Worm (Caenorhabditis elegans) whole organism, late embryonic: ENCODE data around the gene srh-257.

ENCODE experiments used
- C38D4.7 ChIP-seq: fragments of 200-800 bp; sonication (Bioruptor generic); optimal IDR thresholded peaks from 2 replicates; lab custom pipeline; 2018; ENCODE audit warnings: mild to moderate bottlenecking, missing genetic modification characterization, moderate library complexity, missing compliant biosample characterization
- T23F11.4 ChIP-seq: fragments of 200-800 bp; sonication (Bioruptor generic); optimal IDR thresholded peaks from 2 replicates; lab custom pipeline; 2018; ENCODE audit warnings: mild to moderate bottlenecking, missing genetic modification characterization, missing compliant biosample characterization
- Y22D7AL.16 ChIP-seq: sonication (generic microtip); optimal IDR thresholded peaks from 2 replicates; lab custom pipeline; 2016; ENCODE audit warnings: missing genetic modification characterization, missing compliant biosample characterization
- ceh-14 ChIP-seq: sonication (generic microtip); optimal IDR thresholded peaks from 2 replicates; lab custom pipeline; 2016; ENCODE audit warnings: missing genotype, missing genetic modification characterization, missing compliant biosample characterization
- ceh-18 ChIP-seq: sonication (generic microtip); optimal IDR thresholded peaks from 2 replicates; lab custom pipeline; 2016; ENCODE audit warnings: missing genetic modification characterization, missing compliant biosample characterization
- ceh-22 ChIP-seq: sonication (generic microtip); optimal IDR thresholded peaks from 2 replicates; lab custom pipeline; 2017; ENCODE audit warnings: missing biosample characterization, missing genetic modification characterization
- ceh-30 ChIP-seq: fragments of 150-350 bp; optimal IDR thresholded peaks from 2 replicates; lab custom pipeline; 2014; ENCODE audit warnings: missing biosample characterization, missing genetic modification characterization
- ceh-34 ChIP-seq: sonication (generic microtip); optimal IDR thresholded peaks from 2 replicates; lab custom pipeline; 2016; ENCODE audit warnings: mild to moderate bottlenecking, missing genetic modification characterization, missing compliant biosample characterization
- ceh-9 ChIP-seq: sonication (generic microtip); optimal IDR thresholded peaks from 2 replicates; lab custom pipeline; 2016; ENCODE audit warnings: mild to moderate bottlenecking, missing genetic modification characterization, inconsistent platforms, missing compliant biosample characterization
- ets-4 ChIP-seq: sonication (generic microtip); optimal IDR thresholded peaks from 2 replicates; lab custom pipeline; 2016; ENCODE audit warnings: missing genetic modification characterization, missing compliant biosample characterization
- eyg-1 ChIP-seq: sonication (generic microtip); optimal IDR thresholded peaks from 2 replicates; lab custom pipeline; 2016; ENCODE audit warnings: missing genotype, missing genetic modification characterization, missing compliant biosample characterization
- fkh-10 ChIP-seq: fragments of 150-350 bp; optimal IDR thresholded peaks from 2 replicates; lab custom pipeline; 2014; ENCODE audit warnings: missing biosample characterization, missing genetic modification reagents, missing genetic modification characterization
- hlh-30 ChIP-seq: sonication (generic microtip); optimal IDR thresholded peaks from 2 replicates; lab custom pipeline; 2017; ENCODE audit warnings: antibody characterized with exemption, missing genetic modification characterization, missing compliant biosample characterization; ENCODE audit not compliant: insufficient read depth
- hlh-8 ChIP-seq: sonication (generic microtip); optimal IDR thresholded peaks from 2 replicates; lab custom pipeline; 2016; ENCODE audit warnings: missing genotype, missing genetic modification characterization, missing compliant biosample characterization
- lin-11 ChIP-seq: fragments of 200-800 bp; sonication (Bioruptor generic); optimal IDR thresholded peaks from 2 replicates; lab custom pipeline; 2018; ENCODE audit warnings: mild to moderate bottlenecking, missing genetic modification characterization, missing compliant biosample characterization
- mec-3 ChIP-seq: sonication (generic microtip); optimal IDR thresholded peaks from 2 replicates; lab custom pipeline; 2016; ENCODE audit warnings: borderline replicate concordance, missing genetic modification characterization, missing compliant biosample characterization
- odd-2 ChIP-seq: sonication (generic microtip); optimal IDR thresholded peaks from 2 replicates; lab custom pipeline; 2017; ENCODE audit warnings: antibody characterized with exemption, mild to moderate bottlenecking, missing genetic modification characterization, missing compliant biosample characterization
- pax-1 ChIP-seq: fragments of 150-350 bp; optimal IDR thresholded peaks from 2 replicates; lab custom pipeline; 2014; ENCODE audit warnings: missing biosample characterization, missing genetic modification characterization
- pha-2 ChIP-seq: sonication (generic microtip); optimal IDR thresholded peaks from 2 replicates; lab custom pipeline; 2017; ENCODE audit warnings: mild to moderate bottlenecking, missing genetic modification characterization, missing compliant biosample characterization
- pros-1 ChIP-seq: fragments of 150-350 bp; optimal IDR thresholded peaks from 2 replicates; lab custom pipeline; 2014; ENCODE audit warnings: missing biosample characterization, missing genetic modification reagents, missing genetic modification characterization
- rnt-1 ChIP-seq: sonication (generic microtip); optimal IDR thresholded peaks from 2 replicates; lab custom pipeline; 2016; ENCODE audit warnings: missing genetic modification characterization, missing compliant biosample characterization
- sdc-2 ChIP-seq: sonication (generic microtip); optimal IDR thresholded peaks from 2 replicates; lab custom pipeline; 2016; ENCODE audit warnings: missing genotype, missing genetic modification characterization, missing compliant biosample characterization
- sox-2 ChIP-seq: fragments of 200-800 bp; sonication (Bioruptor generic); IDR thresholded peaks from 2 replicates; pipeline ENCODE4 v1.3.6; 2022; ENCODE audit warnings: missing genetic modification reagents, missing genetic modification characterization, missing compliant biosample characterization
- sox-4 ChIP-seq: sonication (generic microtip); optimal IDR thresholded peaks from 2 replicates; lab custom pipeline; 2017; ENCODE audit warnings: mild to moderate bottlenecking, missing genetic modification characterization, inconsistent platforms, missing compliant biosample characterization
- tbx-7 ChIP-seq: sonication (generic microtip); optimal IDR thresholded peaks from 2 replicates; lab custom pipeline; 2016; ENCODE audit warnings: missing genotype, missing genetic modification characterization, missing compliant biosample characterization
- unc-55 ChIP-seq: sonication (generic microtip); optimal IDR thresholded peaks from 2 replicates; lab custom pipeline; 2017; ENCODE audit warnings: missing biosample characterization, missing genetic modification reagents, missing genetic modification characterization
- ztf-16 ChIP-seq: sonication (generic microtip); optimal IDR thresholded peaks from 2 replicates; lab custom pipeline; 2017; ENCODE audit warnings: missing genetic modification characterization, missing compliant biosample characterization

Gene srh-257

DNA sequence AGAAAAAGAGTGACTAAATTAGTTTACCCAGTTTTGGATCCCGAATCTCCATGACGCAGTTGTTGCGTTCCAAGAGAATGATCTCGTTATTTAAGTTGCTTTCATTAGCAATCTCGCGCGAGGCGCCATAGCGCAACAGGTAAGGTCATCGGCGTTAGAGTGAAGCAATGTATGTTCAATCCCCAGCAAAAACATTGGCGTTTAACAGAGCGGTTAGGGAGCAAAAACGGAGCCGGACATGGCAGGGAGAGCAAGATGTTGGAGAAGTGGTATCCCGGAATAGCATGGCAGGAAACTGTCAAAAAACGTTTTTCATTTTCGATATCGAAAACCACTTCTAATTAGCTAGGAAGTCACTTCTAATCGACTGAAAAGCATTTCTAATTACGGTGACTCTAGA, 47.3 kb downstream of the srh-257 start:
- TF ChIP-seq sox-4 (tag; lab: Kevin White, UChicago): no peak
- no peak for TF ChIP-seq rnt-1
- no peak for TF ChIP-seq ceh-30 (tag; lab: Kevin White, UChicago)
- no peak for TF ChIP-seq odd-2
- TF ChIP-seq pros-1 (tag; lab: Kevin White, UChicago): no peak
- TF ChIP-seq hlh-8 (tag; lab: Kevin White, UChicago): no peak
- TF ChIP-seq tbx-7: no peak
- no peak for TF ChIP-seq pax-1 (tag; lab: Kevin White, UChicago)
- no peak for TF ChIP-seq ztf-16 (tag; lab: Kevin White, UChicago)
- TF ChIP-seq ceh-9 (tag; lab: Kevin White, UChicago): no peak
- TF ChIP-seq mec-3 (tag; lab: Kevin White, UChicago): no peak
- no peak for TF ChIP-seq ceh-34 (tag; lab: Kevin White, UChicago)
- no peak for TF ChIP-seq sox-2 (GFP tag; lab: Robert Waterston, UW)
- no peak for TF ChIP-seq ceh-22 (tag; lab: Kevin White, UChicago)
- TF ChIP-seq, all 69 proteins: peak for 0

DNA sequence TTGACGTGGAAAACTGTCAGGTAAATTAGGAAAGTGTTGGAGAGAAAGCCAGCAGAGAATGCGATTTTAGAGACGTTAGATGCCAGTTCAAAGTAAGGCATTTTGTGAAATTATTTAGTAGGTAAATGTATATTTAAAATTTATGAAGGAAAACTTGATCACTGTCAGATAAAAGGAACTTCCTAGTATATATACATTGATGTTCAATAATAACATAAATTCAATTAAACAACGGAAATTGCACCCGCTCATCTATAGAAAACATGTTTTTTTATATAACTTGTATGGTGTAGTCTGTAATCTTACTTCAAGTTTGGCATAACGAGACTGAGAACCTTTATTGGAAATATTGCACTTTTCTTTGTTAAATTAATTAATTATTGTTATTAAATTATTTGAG, 52.1 kb downstream of the srh-257 start, which contains the start of gene str-71:
Gene str-71 (minus strand): TSS at position 101 of the 400 bp plus-strand sequence.
- TF ChIP-seq C38D4.7 (no peak), ceh-9 (tag; lab: Kevin White, UChicago) (no peak), eyg-1 (tag; lab: Kevin White, UChicago) (no peak), ceh-18 (no peak), sox-4 (tag; lab: Kevin White, UChicago) (no peak), ets-4 (tag; lab: Kevin White, UChicago) (no peak), lin-11 (tag; lab: Kevin White, UChicago) (no peak), hlh-30 (tag; lab: Kevin White, UChicago) (no peak), ceh-14 (tag; lab: Kevin White, UChicago) (no peak), sdc-2 (tag; lab: Kevin White, UChicago) (no peak), fkh-10 (no peak), Y22D7AL.16 (tag; lab: Kevin White, UChicago) (no peak), ceh-22 (tag; lab: Kevin White, UChicago) (no peak), pha-2 (no peak), T23F11.4 (GFP tag; lab: Kevin White, UChicago) (no peak), unc-55 (GFP tag; lab: Kevin White, UChicago) (no peak)
